Fruit fly (Drosophila melanogaster): ENCODE measurements around the gene CG17068.
"Not testable (repeated sequence)": the region's sequence is repeated elsewhere in the genome, so short reads cannot be mapped to it uniquely, and the experiment has no call there.

- TF ChIP-seq psq (optimal IDR thresholded peaks at IDR 0.05); pan (optimal IDR thresholded peaks at IDR 0.05); usp (GFP tag; optimal IDR thresholded peaks at IDR 0.05): not testable (repeated sequence)
These were observed 33.7 kb downstream of the CG17068 start, which contains the start of gene SdicC for dm6 chrX:20217159-20217558.
